Worm (Caenorhabditis elegans): ENCODE results near the gene M03C11.9.

The M03C11.9 gene

DNA sequence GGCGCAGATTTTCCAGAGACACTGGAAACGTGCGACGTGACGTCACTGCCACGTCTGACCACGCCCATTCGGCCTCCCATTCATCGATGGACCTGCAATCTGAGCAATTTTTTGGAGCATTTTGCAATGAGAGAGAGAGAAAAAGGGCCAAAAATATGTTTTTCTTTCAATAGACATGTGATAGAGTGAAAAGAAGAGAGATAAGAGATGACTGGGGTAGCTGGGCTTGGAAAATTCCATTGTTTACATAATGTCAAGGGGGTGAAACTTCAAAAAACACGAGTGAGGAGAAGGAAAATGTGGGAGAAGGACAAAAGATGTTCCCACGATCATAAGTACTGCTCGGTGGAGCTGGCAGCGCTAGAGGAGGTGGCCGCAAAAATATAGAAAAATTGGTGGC is 4.5 kb upstream of the M03C11.9 start, which contains the start of gene M03C11.1:
Gene M03C11.1, minus strand, starts transcription at position 101 of the 400 bp plus-strand sequence.
- TF ChIP-seq ztf-11 (tag; optimal IDR thresholded peaks at IDR 0.05) (no peak), R02D3.7 (tag; optimal IDR thresholded peaks at IDR 0.05) (no peak), hmg-1.1 (GFP tag; IDR thresholded peaks at IDR 0.05) (no peak), nhr-77 (tag; optimal IDR thresholded peaks at IDR 0.05) (no peak), hif-1 (tag; optimal IDR thresholded peaks at IDR 0.05) (no peak), hlh-30 (tag; optimal IDR thresholded peaks at IDR 0.05; ENCODE audit: insufficient read depth) (no peak), F44E2.7 (GFP tag; IDR thresholded peaks at IDR 0.05) (no peak), nhr-48 (tag; optimal IDR thresholded peaks at IDR 0.05) (no peak), hlh-11 (tag; optimal IDR thresholded peaks at IDR 0.05) (no peak), lin-13 (GFP tag; optimal IDR thresholded peaks at IDR 0.05) (no peak), nhr-10 (tag; optimal IDR thresholded peaks at IDR 0.05) (no peak)

DNA sequence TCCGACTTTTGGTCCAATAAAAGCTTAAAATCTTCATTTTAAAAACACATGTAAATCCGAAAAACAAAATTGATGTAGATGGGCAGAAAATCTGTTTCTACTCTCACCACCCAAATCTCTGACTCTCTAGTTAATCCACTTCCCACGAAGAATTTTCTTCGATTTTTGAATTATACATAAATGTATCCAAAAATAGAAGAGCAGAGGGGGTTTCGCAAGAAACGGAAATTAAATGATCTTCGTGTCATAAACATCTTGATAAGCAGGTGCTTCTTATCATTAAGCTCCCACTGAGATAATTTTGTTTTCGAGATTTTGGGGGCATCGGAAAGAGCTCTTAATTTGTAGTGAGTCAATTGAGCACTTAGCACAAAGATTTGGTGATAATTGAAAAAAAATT is 1.9 kb downstream of the M03C11.9 start:
- TF ChIP-seq unc-62 (GFP tag; optimal IDR thresholded peaks at IDR 0.05 in 1 of 2), result no peak
- no peak for TF ChIP-seq unc-62 (tag; optimal IDR thresholded peaks at IDR 0.05)
- no peak for TF ChIP-seq lin-39 (tag; optimal IDR thresholded peaks at IDR 0.05)
- TF ChIP-seq lir-3 (tag; optimal IDR thresholded peaks at IDR 0.05), result no peak

DNA sequence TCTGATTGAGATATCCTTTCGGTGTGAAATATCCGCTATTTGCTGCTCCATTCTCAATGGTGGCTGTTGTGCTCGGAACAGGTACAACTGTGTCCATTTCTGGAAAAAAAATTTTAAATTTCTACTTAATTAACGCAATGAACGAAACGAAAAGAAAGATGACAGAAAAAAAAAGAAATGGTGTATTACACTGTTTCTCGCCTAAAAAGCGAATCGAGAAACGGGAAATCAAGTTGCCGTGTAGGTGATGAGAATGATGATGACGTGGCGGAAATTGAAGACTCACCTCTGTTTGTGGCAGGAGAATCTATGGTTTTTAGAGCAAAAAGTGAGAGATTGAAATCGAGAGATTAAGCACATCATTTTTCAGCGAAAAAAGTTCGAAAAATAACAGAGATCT is 5.1 kb downstream of the M03C11.9 start, which contains the start of gene C38H2.3:
Gene C38H2.3, minus strand, starts transcription at position 101 of the 400 bp plus-strand sequence.
- TF ChIP-seq Y5F2A.4 (GFP tag; optimal IDR thresholded peaks at IDR 0.05) (no peak), Y48G9A.11 (GFP tag; IDR thresholded peaks at IDR 0.05) (no peak), madf-9 (GFP tag; conservative IDR thresholded peaks at IDR 0.05) (no peak), snpc-1.2 (GFP tag; IDR thresholded peaks at IDR 0.05) (no peak), D1046.2 (GFP tag; IDR thresholded peaks at IDR 0.05) (no peak), duxl-1 (tag; optimal IDR thresholded peaks at IDR 0.05; ENCODE audit: poor library complexity) (no peak), php-3 (GFP tag; IDR thresholded peaks at IDR 0.05) (no peak), hmg-1.1 (GFP tag; IDR thresholded peaks at IDR 0.05) (no peak), nhr-25 (tag; optimal IDR thresholded peaks at IDR 0.05; ENCODE audit: borderline replicate concordance, insufficient read depth) (no peak), F26F4.8 (GFP tag; conservative IDR thresholded peaks at IDR 0.05) (no peak), attf-4 (tag; optimal IDR thresholded peaks at IDR 0.05) (no peak), zag-1 (tag; optimal IDR thresholded peaks at IDR 0.05) (no peak), rbr-2 (tag; optimal IDR thresholded peaks at IDR 0.05) (no peak), dve-1 (tag; optimal IDR thresholded peaks at IDR 0.05; ENCODE audit: insufficient read depth) (no peak), ctbp-1 (GFP tag; IDR thresholded peaks at IDR 0.05) (no peak)

DNA sequence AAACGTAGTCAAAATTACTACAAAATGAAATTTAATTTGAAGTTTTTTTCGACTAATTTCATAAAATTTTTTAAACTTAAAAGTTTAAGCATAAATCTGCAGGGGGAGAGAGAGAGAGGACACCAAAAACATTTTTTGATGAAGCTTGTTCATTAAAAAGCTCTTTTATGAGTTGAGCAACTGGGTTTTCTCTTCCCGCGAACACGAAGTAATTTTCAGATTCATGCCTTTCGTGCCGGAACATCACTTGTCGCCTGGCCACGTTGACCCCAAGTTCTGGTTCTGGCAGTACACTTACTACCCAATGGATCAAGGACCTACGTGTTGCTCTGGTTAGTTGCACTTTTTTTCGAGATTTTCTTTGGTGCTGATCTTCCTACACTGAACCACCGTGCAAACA is 7.7 kb downstream of the M03C11.9 start:
- no peak for TF ChIP-seq spr-3 (GFP tag; optimal IDR thresholded peaks at IDR 0.05)
- TF ChIP-seq dmd-9 (GFP tag; IDR thresholded peaks at IDR 0.05), result no peak
- no peak for TF ChIP-seq nhr-28 (tag; optimal IDR thresholded peaks at IDR 0.05)
- no peak for TF ChIP-seq ceh-82 (tag; optimal IDR thresholded peaks at IDR 0.05)
- no peak for TF ChIP-seq nhr-41 (GFP tag; IDR thresholded peaks at IDR 0.05)
- TF ChIP-seq ztf-11 (tag; optimal IDR thresholded peaks at IDR 0.05), result no peak
- peak; percentile 91 for TF ChIP-seq aha-1 (tag)

DNA sequence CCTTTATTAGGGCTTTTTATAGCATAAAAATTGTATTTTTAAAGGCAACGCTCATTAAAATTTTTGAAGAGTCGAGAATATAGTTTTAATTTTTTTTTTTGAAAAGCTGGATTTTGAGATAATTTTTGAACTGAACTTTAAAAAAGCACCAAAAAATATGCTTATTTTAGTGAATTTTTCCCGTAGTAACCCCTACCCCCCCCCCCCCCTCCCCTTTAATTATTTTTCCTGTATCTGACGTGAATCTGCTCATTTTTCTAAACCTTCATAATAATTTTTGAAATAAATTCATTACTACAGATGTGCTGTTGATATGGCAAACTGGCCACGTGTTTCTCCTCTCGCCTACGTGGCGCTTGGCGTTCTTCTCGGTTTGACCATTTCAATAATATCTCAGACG is 10.1 kb downstream of the M03C11.9 start, which contains the start of gene C38H2.2:
Gene C38H2.2, plus strand, starts transcription at position 301 of the 400 bp plus-strand sequence.
- TF ChIP-seq aha-1 (tag), result peak; percentile 38
- no peak for TF ChIP-seq nhr-25 (tag; optimal IDR thresholded peaks at IDR 0.05; ENCODE audit: borderline replicate concordance, insufficient read depth)
